Worm (Caenorhabditis elegans) whole organism, L2 larva: ENCODE results near the gene R01H2.8.
A peak's percentile ranks its signal among the peaks of the same experiment; 100 is the strongest.

Experiments used
- C34F6.9 ChIP-seq: fragments of 150-350 bp; optimal IDR thresholded peaks from 2 replicates; lab custom pipeline; 2014; ENCODE audit warnings: missing biosample characterization, missing genetic modification characterization
- F13H6.1 ChIP-seq: sonication (generic microtip); optimal IDR thresholded peaks from 2 replicates; lab custom pipeline; 2016; ENCODE audit warnings: missing genetic modification characterization, missing compliant biosample characterization
- R02D3.7 ChIP-seq: fragments of 150-350 bp; optimal IDR thresholded peaks from 2 replicates; lab custom pipeline; 2014; ENCODE audit warnings: missing biosample characterization, missing genetic modification characterization
- ZK546.5 ChIP-seq: sonication (generic microtip); optimal IDR thresholded peaks from 2 replicates; lab custom pipeline; 2017; ENCODE audit warnings: missing biosample characterization, missing genetic modification characterization
- alr-1 ChIP-seq: fragments of 150-350 bp; optimal IDR thresholded peaks from 2 replicates; lab custom pipeline; 2014; ENCODE audit warnings: missing biosample characterization, missing genetic modification characterization
- aly-2 ChIP-seq: fragments of 150-350 bp; optimal IDR thresholded peaks from 2 replicates; lab custom pipeline; 2014; ENCODE audit warnings: missing biosample characterization, missing genetic modification characterization
- ama-1 ChIP-seq: fragments of 150-350 bp; optimal IDR thresholded peaks from 2 replicates; lab custom pipeline; 2018; ENCODE audit warnings: inconsistent platforms
- blmp-1 ChIP-seq: sonication (generic microtip); optimal IDR thresholded peaks from 2 replicates; lab custom pipeline; 2017; ENCODE audit warnings: missing genetic modification characterization, mild to moderate bottlenecking, missing compliant biosample characterization, antibody characterized with exemption, moderate library complexity; ENCODE audit not compliant: insufficient read depth
- ceh-16 ChIP-seq: fragments of 150-350 bp; optimal IDR thresholded peaks from 2 replicates; lab custom pipeline; 2014; ENCODE audit warnings: missing biosample characterization, missing genetic modification characterization
- ceh-82 ChIP-seq: fragments of 150-350 bp; optimal IDR thresholded peaks from 2 replicates; lab custom pipeline; 2014; ENCODE audit warnings: missing biosample characterization, missing genetic modification characterization
- crh-2 ChIP-seq: sonication (generic microtip); optimal IDR thresholded peaks from 2 replicates; lab custom pipeline; 2017; ENCODE audit warnings: missing biosample characterization, missing genetic modification characterization
- egl-27 ChIP-seq: sonication (generic microtip); optimal IDR thresholded peaks from 3 replicates; lab custom pipeline; 2017; ENCODE audit warnings: missing biosample characterization, missing genetic modification reagents, missing genetic modification characterization
- elt-1 ChIP-seq: fragments of 150-350 bp; optimal IDR thresholded peaks from 2 replicates; lab custom pipeline; 2014; ENCODE audit warnings: missing biosample characterization, missing genetic modification characterization
- elt-3 ChIP-seq: sonication (generic microtip); optimal IDR thresholded peaks from 2 replicates; lab custom pipeline; 2017; ENCODE audit warnings: missing biosample characterization, missing genetic modification characterization
- fos-1 ChIP-seq: fragments of 150-350 bp; optimal IDR thresholded peaks from 2 replicates; lab custom pipeline; 2014; ENCODE audit warnings: missing biosample characterization, missing genetic modification characterization
- gmeb-1 ChIP-seq: fragments of 150-350 bp; optimal IDR thresholded peaks from 2 replicates; lab custom pipeline; 2014; ENCODE audit warnings: missing biosample characterization, missing genetic modification characterization
- lin-11 ChIP-seq: fragments of 150-350 bp; sonication (generic microtip); optimal IDR thresholded peaks from 2 replicates; lab custom pipeline; 2014; ENCODE audit warnings: missing biosample characterization, missing genetic modification characterization, inconsistent platforms, mixed read lengths
- lin-13 ChIP-seq: fragments of 150-350 bp; optimal IDR thresholded peaks from 2 replicates; lab custom pipeline; 2014; ENCODE audit warnings: missing biosample characterization, missing genetic modification reagents, missing genetic modification characterization
- lin-39 ChIP-seq: fragments of 150-350 bp; optimal IDR thresholded peaks from 2 replicates; lab custom pipeline; 2014; ENCODE audit warnings: missing biosample characterization, missing genetic modification reagents, missing genetic modification characterization
- lsy-2 ChIP-seq, 2 experiments: fragments of 150-350 bp in 1 of 2; sonication (generic microtip) in 1 of 2; optimal IDR thresholded peaks; 2 replicates each; lab custom pipeline; 2014 to 2017; ENCODE audit warnings: missing biosample characterization in 2 of 2, missing genetic modification characterization in 2 of 2
- mab-5 ChIP-seq: fragments of 150-350 bp; optimal IDR thresholded peaks from 2 replicates; lab custom pipeline; 2014; ENCODE audit warnings: missing biosample characterization, missing genetic modification characterization
- mdl-1 ChIP-seq, 2 experiments: fragments of 150-350 bp in 1 of 2; sonication (generic microtip) in 1 of 2; optimal IDR thresholded peaks; 2 replicates each; lab custom pipeline; 2017; ENCODE audit warnings: missing biosample characterization in 2 of 2, missing genetic modification characterization in 2 of 2
- nhr-10 ChIP-seq: sonication (generic microtip); optimal IDR thresholded peaks from 2 replicates; lab custom pipeline; 2017; ENCODE audit warnings: missing biosample characterization, missing genetic modification characterization
- nhr-12 ChIP-seq: fragments of 150-350 bp; optimal IDR thresholded peaks from 2 replicates; lab custom pipeline; 2014; ENCODE audit warnings: missing biosample characterization, missing genetic modification characterization
- nhr-129 ChIP-seq: fragments of 150-350 bp; optimal IDR thresholded peaks from 2 replicates; lab custom pipeline; 2014; ENCODE audit warnings: missing biosample characterization, missing genetic modification characterization
- nhr-21 ChIP-seq: fragments of 150-350 bp; optimal IDR thresholded peaks from 2 replicates; lab custom pipeline; 2014; ENCODE audit warnings: missing biosample characterization, missing genetic modification characterization
- nhr-237 ChIP-seq: fragments of 150-350 bp; optimal IDR thresholded peaks from 2 replicates; lab custom pipeline; 2014; ENCODE audit warnings: missing biosample characterization, missing genetic modification characterization
- nhr-25 ChIP-seq: fragments of 150-350 bp; sonication (generic microtip); optimal IDR thresholded peaks from 3 replicates; lab custom pipeline; 2014; ENCODE audit warnings: missing biosample characterization, missing genetic modification characterization
- nhr-6 ChIP-seq: fragments of 150-350 bp; optimal IDR thresholded peaks from 2 replicates; lab custom pipeline; 2014; ENCODE audit warnings: missing biosample characterization, missing genetic modification characterization
- nhr-77 ChIP-seq: fragments of 150-350 bp; optimal IDR thresholded peaks from 2 replicates; lab custom pipeline; 2014; ENCODE audit warnings: missing biosample characterization, missing genetic modification characterization
- peb-1 ChIP-seq: fragments of 150-350 bp; optimal IDR thresholded peaks from 2 replicates; lab custom pipeline; 2014; ENCODE audit warnings: missing biosample characterization, missing genetic modification characterization
- sem-4 ChIP-seq: fragments of 150-350 bp; optimal IDR thresholded peaks from 2 replicates; lab custom pipeline; 2014; ENCODE audit warnings: missing biosample characterization, missing genetic modification reagents, missing genetic modification characterization
- skn-1 ChIP-seq: sonication (generic microtip); optimal IDR thresholded peaks from 2 replicates; lab custom pipeline; 2017; ENCODE audit warnings: missing biosample characterization, missing genetic modification characterization
- sma-3 ChIP-seq: sonication (generic microtip); optimal IDR thresholded peaks from 2 replicates; lab custom pipeline; 2016; ENCODE audit warnings: missing genetic modification reagents, missing genetic modification characterization, missing compliant biosample characterization
- sma-9 ChIP-seq, 2 experiments: fragments of 150-350 bp in 1 of 2; sonication (generic microtip) in 1 of 2; optimal IDR thresholded peaks; 2 replicates each; lab custom pipeline; 2014 to 2016; ENCODE audit warnings: missing genetic modification characterization in 2 of 2, mild to moderate bottlenecking in 1 of 2, missing biosample characterization in 1 of 2, missing compliant biosample characterization in 1 of 2, missing genetic modification reagents in 1 of 2, moderate library complexity in 1 of 2
- snpc-4 ChIP-seq: fragments of 150-350 bp; optimal IDR thresholded peaks from 2 replicates; lab custom pipeline; 2014; ENCODE audit warnings: missing biosample characterization, missing genetic modification characterization
- unc-39 ChIP-seq: fragments of 150-350 bp; optimal IDR thresholded peaks from 2 replicates; lab custom pipeline; 2014; ENCODE audit warnings: missing biosample characterization, missing genetic modification characterization
- unc-55 ChIP-seq: fragments of 150-350 bp; sonication (generic microtip); optimal IDR thresholded peaks from 3 replicates; lab custom pipeline; 2014; ENCODE audit warnings: missing biosample characterization, missing genetic modification reagents, missing genetic modification characterization
- zag-1 ChIP-seq: fragments of 150-350 bp; optimal IDR thresholded peaks from 2 replicates; lab custom pipeline; 2014; ENCODE audit warnings: missing biosample characterization, missing genetic modification characterization
- ztf-1 ChIP-seq: fragments of 200-800 bp; sonication (Bioruptor generic); conservative IDR thresholded peaks from 2 replicates; pipeline ENCODE4 v1.3.6; 2022; ENCODE audit warnings: missing genetic modification characterization, missing compliant biosample characterization
- ztf-11 ChIP-seq: sonication (generic microtip); optimal IDR thresholded peaks from 2 replicates; lab custom pipeline; 2017; ENCODE audit warnings: missing biosample characterization, missing genetic modification characterization
- ztf-4 ChIP-seq: fragments of 150-350 bp; optimal IDR thresholded peaks from 2 replicates; lab custom pipeline; 2014; ENCODE audit warnings: missing biosample characterization, missing genetic modification characterization

The R01H2.8 gene

DNA sequence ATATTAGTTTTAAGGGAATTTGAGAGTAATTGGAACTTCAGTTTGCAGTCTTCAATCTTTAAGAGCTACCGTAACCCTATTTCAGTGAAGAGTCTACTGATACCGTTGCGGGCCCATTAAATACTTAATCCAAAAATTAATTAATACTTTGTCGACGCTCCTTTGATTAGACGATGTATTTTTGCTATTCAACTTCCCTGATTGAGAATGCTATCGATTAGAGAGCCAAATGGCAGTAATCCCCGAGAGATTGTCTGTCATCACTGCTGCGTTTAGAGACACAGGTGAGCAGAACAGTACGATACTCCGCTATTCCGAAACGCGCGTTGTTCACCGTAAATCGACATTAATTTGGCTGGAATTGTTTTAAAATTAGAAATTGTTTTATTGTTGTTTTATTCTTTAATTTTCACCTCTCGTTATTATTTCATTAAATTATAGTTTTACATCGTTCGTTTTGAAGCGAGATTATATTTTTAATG is 47.7 kb upstream of the R01H2.8 start, which contains the start of gene rfl-1 (continued):
- TF ChIP-seq sem-4 (no peak), sma-9 (GFP tag; optimal IDR thresholded peaks at IDR 0.05; lab: Kevin White, UChicago) (peak; percentile 6), sma-9 (tag; optimal IDR thresholded peaks at IDR 0.05; lab: Kevin White, UChicago) (no peak), alr-1 (no peak), nhr-237 (tag; lab: Kevin White, UChicago) (no peak), lin-13 (no peak), ZK546.5 (tag; lab: Kevin White, UChicago) (no peak), elt-3 (tag; lab: Kevin White, UChicago) (no peak), lsy-2 (tag; optimal IDR thresholded peaks at IDR 0.05; lab: Kevin White, UChicago) (peak; percentile 47 to 84), egl-27 (tag; lab: Kevin White, UChicago) (no peak)

DNA sequence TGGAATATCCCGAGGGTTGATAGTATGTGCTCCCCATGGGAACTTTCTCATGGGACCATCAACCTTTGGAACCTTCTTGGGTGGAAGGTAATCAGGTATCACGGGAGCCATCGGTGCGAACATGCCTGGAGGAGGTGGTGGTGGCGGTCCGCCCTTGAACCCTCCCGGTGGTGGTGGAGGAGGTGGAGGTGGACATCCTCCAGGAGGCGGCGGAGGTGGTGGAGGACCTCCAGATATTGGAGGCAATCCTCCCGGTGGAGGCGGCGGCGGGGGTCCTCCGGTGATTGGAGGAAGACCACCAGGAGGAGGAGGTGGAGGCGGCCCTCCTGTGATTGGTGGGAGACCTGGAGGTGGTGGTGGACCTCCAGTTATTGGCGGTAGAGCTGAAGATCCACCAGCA is 43.0 kb upstream of the R01H2.8 start:
- TF ChIP-seq nhr-77 (no peak), blmp-1 (tag; lab: Kevin White, UChicago) (no peak), ztf-4 (tag; lab: Kevin White, UChicago) (no peak), aly-2 (tag; lab: Kevin White, UChicago) (no peak), unc-39 (no peak), nhr-12 (tag; lab: Kevin White, UChicago) (no peak), lin-39 (no peak), nhr-21 (tag; lab: Kevin White, UChicago) (no peak), nhr-129 (tag; lab: Kevin White, UChicago) (no peak), mdl-1 (tag; optimal IDR thresholded peaks at IDR 0.05; lab: Kevin White, UChicago) (no peak), snpc-4 (tag; lab: Kevin White, UChicago) (no peak)
- TF ChIP-seq, all 48 proteins: peak for 0

DNA sequence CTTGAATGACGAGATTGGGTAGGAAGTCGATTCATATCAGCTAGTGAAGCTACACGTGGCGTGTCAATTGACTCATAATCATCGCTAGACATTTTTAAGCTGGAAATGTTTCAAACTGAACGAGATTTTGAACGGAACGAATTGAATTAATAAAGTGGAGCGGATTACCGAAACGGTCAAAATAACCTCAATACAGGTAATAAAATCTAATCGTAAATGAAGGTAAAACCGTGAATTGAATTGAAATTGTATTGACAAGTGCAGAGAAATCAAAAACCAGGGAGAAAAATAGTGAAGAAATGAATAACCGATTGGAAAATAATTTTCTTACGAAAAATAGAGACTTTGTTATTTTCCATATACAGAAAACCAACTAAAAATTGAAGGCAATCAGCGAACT is 39.8 kb upstream of the R01H2.8 start, which contains the start of gene cyk-1:
cyk-1 (minus strand) TSS at position 101 of the 400 bp plus-strand sequence.
- no peak for TF ChIP-seq ZK546.5 (tag; lab: Kevin White, UChicago)
- TF ChIP-seq unc-39, result no peak
- TF ChIP-seq skn-1 (tag; lab: Kevin White, UChicago), result no peak
- no peak for TF ChIP-seq nhr-25 (tag; lab: Kevin White, UChicago)
- TF ChIP-seq zag-1 (tag; lab: Kevin White, UChicago), result no peak
- no peak for TF ChIP-seq nhr-21 (tag; lab: Kevin White, UChicago)
- TF ChIP-seq alr-1, result no peak
- no peak for TF ChIP-seq blmp-1 (tag; lab: Kevin White, UChicago)
- no peak for TF ChIP-seq ztf-1 (GFP tag; lab: Robert Waterston, UW)
- no peak for TF ChIP-seq R02D3.7 (tag; lab: Kevin White, UChicago)
- TF ChIP-seq nhr-129 (tag; lab: Kevin White, UChicago), result no peak
- no peak for TF ChIP-seq lin-13
- TF ChIP-seq ama-1 (lab: Kevin White, UChicago), result no peak
- TF ChIP-seq peb-1 (tag; lab: Kevin White, UChicago), result no peak
- no peak for TF ChIP-seq nhr-6 (tag; lab: Kevin White, UChicago)
- TF ChIP-seq aly-2 (tag; lab: Kevin White, UChicago), result no peak
- no peak for TF ChIP-seq sma-3 (GFP tag; lab: Kevin White, UChicago)
- TF ChIP-seq, all 48 proteins: peak for 0

DNA sequence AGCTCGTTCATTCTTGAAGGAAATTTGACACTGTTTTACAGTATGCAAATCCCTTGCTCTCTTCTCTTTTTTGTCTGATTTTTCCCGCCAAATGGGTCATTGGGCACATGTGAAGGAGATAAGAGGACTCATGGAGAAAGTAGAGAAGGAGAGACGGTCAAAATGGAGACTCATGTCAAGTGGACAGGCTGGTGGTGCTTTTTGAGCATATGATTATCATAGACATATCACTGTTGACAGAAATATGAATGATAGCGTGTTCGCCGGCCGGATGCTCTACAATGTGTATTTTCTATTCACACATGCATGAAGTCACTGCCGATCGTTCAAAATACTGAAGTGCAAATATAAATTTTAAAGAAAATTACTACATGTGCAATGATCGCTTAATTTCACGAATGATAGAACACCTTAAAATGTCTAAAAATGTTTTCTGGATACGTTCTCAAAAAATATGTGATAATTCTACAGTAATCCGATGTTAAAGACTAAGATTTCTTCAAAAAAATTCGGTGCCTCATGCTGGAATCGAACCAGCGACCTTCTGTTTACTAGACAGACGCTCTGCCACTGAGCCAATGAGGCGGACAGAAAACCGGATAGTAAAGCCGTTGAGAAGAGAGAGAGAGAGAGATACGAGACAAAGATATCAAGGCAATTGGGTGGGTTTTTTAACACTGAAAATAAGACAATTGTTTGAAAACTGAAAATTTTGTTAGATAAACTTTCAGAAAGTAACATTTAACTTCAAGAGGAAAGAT is 38.6 kb upstream of the R01H2.8 start:
- TF ChIP-seq ceh-16 (tag; lab: Kevin White, UChicago) (no peak), sma-9 (GFP tag; optimal IDR thresholded peaks at IDR 0.05; lab: Kevin White, UChicago) (peak; percentile 49), sma-9 (tag; optimal IDR thresholded peaks at IDR 0.05; lab: Kevin White, UChicago) (no peak), ztf-11 (tag; lab: Kevin White, UChicago) (no peak), lin-13 (peak; percentile 27), lsy-2 (tag; optimal IDR thresholded peaks at IDR 0.05; lab: Kevin White, UChicago) (peak in 1 of 2 experiments; percentile 52), elt-1 (tag; lab: Kevin White, UChicago) (no peak), mdl-1 (tag; optimal IDR thresholded peaks at IDR 0.05; lab: Kevin White, UChicago) (no peak), ceh-82 (tag; lab: Kevin White, UChicago) (no peak), lin-11 (tag; lab: Kevin White, UChicago) (no peak), mab-5 (no peak), crh-2 (tag; lab: Kevin White, UChicago) (peak; percentile 43), nhr-10 (tag; lab: Kevin White, UChicago) (no peak), sma-3 (GFP tag; lab: Kevin White, UChicago) (peak; percentile 18), nhr-129 (tag; lab: Kevin White, UChicago) (peak; percentile 62), C34F6.9 (peak; percentile 19), snpc-4 (tag; lab: Kevin White, UChicago) (peak; percentile 94), nhr-25 (tag; lab: Kevin White, UChicago) (no peak), F13H6.1 (tag; lab: Kevin White, UChicago) (peak; percentile 38), gmeb-1 (tag; lab: Kevin White, UChicago) (peak; percentile 27), nhr-77 (no peak), nhr-21 (tag; lab: Kevin White, UChicago) (no peak), unc-55 (GFP tag; lab: Kevin White, UChicago) (peak; percentile 62), peb-1 (tag; lab: Kevin White, UChicago) (no peak), fos-1 (tag; lab: Kevin White, UChicago) (no peak), aly-2 (tag; lab: Kevin White, UChicago) (no peak)
